Worm (Caenorhabditis elegans): ENCODE results near the gene F54B11.5.

F54B11.5 gene

ce11 chrX:13555098-13555497 lies 40.8 kb downstream of the F54B11.5 start:
- no peak for TF ChIP-seq unc-62 (GFP tag; optimal IDR thresholded peaks at IDR 0.05)

DNA sequence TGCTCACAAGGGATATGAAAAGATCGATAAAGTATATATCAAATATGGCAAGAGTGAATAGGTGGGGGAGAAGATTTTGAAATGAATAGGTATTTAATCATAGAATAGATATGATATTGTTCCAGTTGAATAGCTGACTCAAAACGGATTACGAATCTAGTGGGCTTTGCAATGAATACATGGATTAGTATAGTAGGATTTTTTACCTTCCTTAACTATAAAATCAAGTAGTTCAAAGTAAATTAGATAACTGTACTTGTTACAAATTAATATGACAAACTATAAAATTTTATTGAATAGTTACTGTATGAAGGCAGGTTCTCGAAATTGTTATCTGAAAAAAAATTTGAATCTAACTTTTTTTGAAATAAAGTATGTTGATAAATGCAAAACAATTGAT lies 45.0 kb downstream of the F54B11.5 start, which contains the start of gene odr-1:
TSS of gene odr-1 (minus strand) at position 101 of the 400 bp plus-strand sequence.
- no peak for TF ChIP-seq unc-62 (GFP tag; optimal IDR thresholded peaks at IDR 0.05)

DNA sequence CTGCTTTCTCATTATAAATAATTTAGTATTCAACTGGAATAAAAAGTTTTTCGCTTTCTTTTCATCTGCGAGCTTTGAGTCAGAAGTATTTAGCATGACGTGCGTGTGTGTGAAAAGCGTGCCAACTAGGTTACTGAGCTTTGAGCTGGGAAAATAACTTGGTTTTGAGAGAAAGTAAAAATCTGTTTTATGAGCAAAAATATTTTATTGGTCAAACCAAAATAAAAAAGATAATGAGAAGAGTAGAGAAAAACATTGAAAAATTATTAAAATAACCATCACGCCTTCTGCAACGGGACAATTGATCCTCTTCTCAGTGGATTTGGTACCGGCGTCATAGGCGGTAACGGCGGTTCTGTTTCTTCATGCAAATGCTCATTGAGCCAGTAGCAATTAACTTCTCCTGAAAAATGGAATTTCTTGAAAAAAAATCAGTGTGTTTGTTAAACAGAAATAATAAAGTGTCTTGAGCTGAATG lies 51.3 kb downstream of the F54B11.5 start:
- no peak for TF ChIP-seq unc-62 (GFP tag; optimal IDR thresholded peaks at IDR 0.05)

Data from whole organism, dauer.